Worm (Caenorhabditis elegans): ENCODE data around the gene srw-13.

DNA sequence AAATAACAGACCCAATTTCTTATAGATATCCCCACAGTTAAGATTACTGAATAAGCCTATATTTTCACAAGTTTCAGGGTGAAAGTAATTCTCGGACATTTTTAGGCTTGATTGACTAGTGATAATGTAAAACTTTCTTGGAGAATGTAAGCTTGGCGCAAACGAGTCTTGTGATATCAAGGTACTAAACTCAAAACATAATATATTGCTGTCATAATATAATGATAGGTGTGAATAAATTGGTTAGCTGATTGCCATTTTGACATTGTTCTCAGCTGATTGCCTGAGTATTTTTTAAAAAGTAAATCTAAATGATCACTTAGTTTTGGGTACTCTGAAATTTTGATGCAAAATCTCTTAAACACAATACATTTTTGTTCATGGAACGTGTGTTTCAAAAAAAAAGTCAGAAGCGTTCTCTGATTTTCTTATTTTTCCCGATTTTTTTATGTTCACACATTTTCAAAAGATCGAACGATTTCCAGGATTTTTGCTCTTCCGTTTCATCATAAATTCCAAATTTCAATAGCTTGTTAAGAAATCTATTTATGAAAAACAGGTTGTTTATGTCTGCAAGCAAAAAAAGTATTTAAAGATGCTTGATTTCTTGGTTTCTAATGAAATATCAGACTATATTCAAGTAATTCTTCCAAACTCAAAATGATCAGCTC is 49.1 kb downstream of the srw-13 start, which contains the start of the genes srw-19 and srx-51:
- TF ChIP-seq ets-4 (tag; optimal IDR thresholded peaks at IDR 0.05) (no peak), F13H6.1 (tag; optimal IDR thresholded peaks at IDR 0.05) (no peak), odd-2 (tag; optimal IDR thresholded peaks at IDR 0.05) (no peak), ceh-9 (tag; optimal IDR thresholded peaks at IDR 0.05) (no peak)

Measured in whole organism, late embryonic.